Worm (Caenorhabditis elegans) whole organism, L2 larva: ENCODE results near the gene nmr-1.

Source experiments
- C34F6.9 ChIP-seq: fragments of 150-350 bp; optimal IDR thresholded peaks from 2 replicates; lab custom pipeline; 2014; ENCODE audit warnings: missing biosample characterization, missing genetic modification characterization
- F13H6.1 ChIP-seq: sonication (generic microtip); optimal IDR thresholded peaks from 2 replicates; lab custom pipeline; 2016; ENCODE audit warnings: missing genetic modification characterization, missing compliant biosample characterization
- ZK546.5 ChIP-seq: sonication (generic microtip); optimal IDR thresholded peaks from 2 replicates; lab custom pipeline; 2017; ENCODE audit warnings: missing biosample characterization, missing genetic modification characterization
- aly-2 ChIP-seq: fragments of 150-350 bp; optimal IDR thresholded peaks from 2 replicates; lab custom pipeline; 2014; ENCODE audit warnings: missing biosample characterization, missing genetic modification characterization
- ama-1 ChIP-seq: fragments of 150-350 bp; optimal IDR thresholded peaks from 2 replicates; lab custom pipeline; 2018; ENCODE audit warnings: inconsistent platforms
- crh-2 ChIP-seq: sonication (generic microtip); optimal IDR thresholded peaks from 2 replicates; lab custom pipeline; 2017; ENCODE audit warnings: missing biosample characterization, missing genetic modification characterization
- egl-27 ChIP-seq: sonication (generic microtip); optimal IDR thresholded peaks from 3 replicates; lab custom pipeline; 2017; ENCODE audit warnings: missing biosample characterization, missing genetic modification reagents, missing genetic modification characterization
- elt-1 ChIP-seq: fragments of 150-350 bp; optimal IDR thresholded peaks from 2 replicates; lab custom pipeline; 2014; ENCODE audit warnings: missing biosample characterization, missing genetic modification characterization
- elt-3 ChIP-seq: sonication (generic microtip); optimal IDR thresholded peaks from 2 replicates; lab custom pipeline; 2017; ENCODE audit warnings: missing biosample characterization, missing genetic modification characterization
- fos-1 ChIP-seq: fragments of 150-350 bp; optimal IDR thresholded peaks from 2 replicates; lab custom pipeline; 2014; ENCODE audit warnings: missing biosample characterization, missing genetic modification characterization
- gmeb-1 ChIP-seq: fragments of 150-350 bp; optimal IDR thresholded peaks from 2 replicates; lab custom pipeline; 2014; ENCODE audit warnings: missing biosample characterization, missing genetic modification characterization
- lin-11 ChIP-seq: fragments of 150-350 bp; sonication (generic microtip); optimal IDR thresholded peaks from 2 replicates; lab custom pipeline; 2014; ENCODE audit warnings: missing biosample characterization, missing genetic modification characterization, inconsistent platforms, mixed read lengths
- lin-13 ChIP-seq: fragments of 150-350 bp; optimal IDR thresholded peaks from 2 replicates; lab custom pipeline; 2014; ENCODE audit warnings: missing biosample characterization, missing genetic modification reagents, missing genetic modification characterization
- lin-39 ChIP-seq: fragments of 150-350 bp; optimal IDR thresholded peaks from 2 replicates; lab custom pipeline; 2014; ENCODE audit warnings: missing biosample characterization, missing genetic modification reagents, missing genetic modification characterization
- lsy-2 ChIP-seq, 2 experiments: fragments of 150-350 bp in 1 of 2; sonication (generic microtip) in 1 of 2; optimal IDR thresholded peaks; 2 replicates each; lab custom pipeline; 2014 to 2017; ENCODE audit warnings: missing biosample characterization in 2 of 2, missing genetic modification characterization in 2 of 2
- mab-5 ChIP-seq: fragments of 150-350 bp; optimal IDR thresholded peaks from 2 replicates; lab custom pipeline; 2014; ENCODE audit warnings: missing biosample characterization, missing genetic modification characterization
- nhr-129 ChIP-seq: fragments of 150-350 bp; optimal IDR thresholded peaks from 2 replicates; lab custom pipeline; 2014; ENCODE audit warnings: missing biosample characterization, missing genetic modification characterization
- nhr-21 ChIP-seq: fragments of 150-350 bp; optimal IDR thresholded peaks from 2 replicates; lab custom pipeline; 2014; ENCODE audit warnings: missing biosample characterization, missing genetic modification characterization
- nhr-23 ChIP-seq: fragments of 150-350 bp; optimal IDR thresholded peaks from 2 replicates; lab custom pipeline; 2014; ENCODE audit warnings: missing biosample characterization, missing genetic modification reagents, missing genetic modification characterization
- nhr-25 ChIP-seq: fragments of 150-350 bp; sonication (generic microtip); optimal IDR thresholded peaks from 3 replicates; lab custom pipeline; 2014; ENCODE audit warnings: missing biosample characterization, missing genetic modification characterization
- nhr-6 ChIP-seq: fragments of 150-350 bp; optimal IDR thresholded peaks from 2 replicates; lab custom pipeline; 2014; ENCODE audit warnings: missing biosample characterization, missing genetic modification characterization
- nhr-77 ChIP-seq: fragments of 150-350 bp; optimal IDR thresholded peaks from 2 replicates; lab custom pipeline; 2014; ENCODE audit warnings: missing biosample characterization, missing genetic modification characterization
- peb-1 ChIP-seq: fragments of 150-350 bp; optimal IDR thresholded peaks from 2 replicates; lab custom pipeline; 2014; ENCODE audit warnings: missing biosample characterization, missing genetic modification characterization
- sem-4 ChIP-seq: fragments of 150-350 bp; optimal IDR thresholded peaks from 2 replicates; lab custom pipeline; 2014; ENCODE audit warnings: missing biosample characterization, missing genetic modification reagents, missing genetic modification characterization
- sma-3 ChIP-seq: sonication (generic microtip); optimal IDR thresholded peaks from 2 replicates; lab custom pipeline; 2016; ENCODE audit warnings: missing genetic modification reagents, missing genetic modification characterization, missing compliant biosample characterization
- sma-9 ChIP-seq, 2 experiments: fragments of 150-350 bp in 1 of 2; sonication (generic microtip) in 1 of 2; optimal IDR thresholded peaks; 2 replicates each; lab custom pipeline; 2014 to 2016; ENCODE audit warnings: missing genetic modification characterization in 2 of 2, mild to moderate bottlenecking in 1 of 2, missing biosample characterization in 1 of 2, missing compliant biosample characterization in 1 of 2, missing genetic modification reagents in 1 of 2, moderate library complexity in 1 of 2
- unc-39 ChIP-seq: fragments of 150-350 bp; optimal IDR thresholded peaks from 2 replicates; lab custom pipeline; 2014; ENCODE audit warnings: missing biosample characterization, missing genetic modification characterization
- unc-55 ChIP-seq: fragments of 150-350 bp; sonication (generic microtip); optimal IDR thresholded peaks from 3 replicates; lab custom pipeline; 2014; ENCODE audit warnings: missing biosample characterization, missing genetic modification reagents, missing genetic modification characterization
- unc-62 ChIP-seq: fragments of 150-350 bp; optimal IDR thresholded peaks from 2 replicates; lab custom pipeline; 2014; ENCODE audit warnings: missing biosample characterization, missing genetic modification reagents, missing genetic modification characterization
- zag-1 ChIP-seq: fragments of 150-350 bp; optimal IDR thresholded peaks from 2 replicates; lab custom pipeline; 2014; ENCODE audit warnings: missing biosample characterization, missing genetic modification characterization
- ztf-1 ChIP-seq: fragments of 200-800 bp; sonication (Bioruptor generic); conservative IDR thresholded peaks from 2 replicates; pipeline ENCODE4 v1.3.6; 2022; ENCODE audit warnings: missing genetic modification characterization, missing compliant biosample characterization
- ztf-11 ChIP-seq: sonication (generic microtip); optimal IDR thresholded peaks from 2 replicates; lab custom pipeline; 2017; ENCODE audit warnings: missing biosample characterization, missing genetic modification characterization
- ztf-4 ChIP-seq: fragments of 150-350 bp; optimal IDR thresholded peaks from 2 replicates; lab custom pipeline; 2014; ENCODE audit warnings: missing biosample characterization, missing genetic modification characterization

Gene nmr-1

ce11 chrII:5429522-5430257, 16.7 kb downstream of the nmr-1 start, which contains the start of the genes F07F6.4 and F07F6.2:
TSS of gene F07F6.4 (minus strand) at chrII:5429572.
TSS of gene F07F6.2 (plus strand) at chrII:5430207.
- TF ChIP-seq crh-2 (tag; lab: Kevin White, UChicago) (peak; percentile 88), lsy-2 (tag; optimal IDR thresholded peaks at IDR 0.05; lab: Kevin White, UChicago) (peak in 1 of 2 experiments; percentile 58), lin-13 (peak; percentile 5), sma-9 (GFP tag; optimal IDR thresholded peaks at IDR 0.05; lab: Kevin White, UChicago) (no peak), sma-9 (tag; optimal IDR thresholded peaks at IDR 0.05; lab: Kevin White, UChicago) (no peak), C34F6.9 (peak; percentile 59), nhr-129 (tag; lab: Kevin White, UChicago) (peak; percentile 8), nhr-77 (tag; lab: Kevin White, UChicago) (no peak)

- TF ChIP-seq unc-55 (GFP tag; lab: Kevin White, UChicago) (no peak), zag-1 (no peak), unc-62 (GFP tag; lab: Kevin White, UChicago) (no peak), lin-11 (tag; lab: Kevin White, UChicago) (no peak), ztf-1 (GFP tag; lab: Robert Waterston, UW) (no peak), gmeb-1 (tag; lab: Kevin White, UChicago) (no peak), egl-27 (tag; lab: Kevin White, UChicago) (no peak), elt-3 (no peak), ZK546.5 (tag; lab: Kevin White, UChicago) (no peak), nhr-23 (tag; lab: Kevin White, UChicago) (no peak), ama-1 (lab: Kevin White, UChicago) (no peak)
These were observed 19.9 kb downstream of the nmr-1 start for ce11 chrII:5426470-5426869.

- peak in 1 of 2 experiments; percentile 71 for TF ChIP-seq lsy-2 (tag; optimal IDR thresholded peaks at IDR 0.05; lab: Kevin White, UChicago)
- TF ChIP-seq lin-39 (tag; lab: Kevin White, UChicago) = no peak
- peak; percentile 28 for TF ChIP-seq ama-1 (lab: Kevin White, UChicago)
- peak; percentile 92 for TF ChIP-seq nhr-129 (tag; lab: Kevin White, UChicago)
- peak; percentile 63 for TF ChIP-seq fos-1
- TF ChIP-seq crh-2 (tag; lab: Kevin White, UChicago) = peak; percentile 76
- no peak for TF ChIP-seq elt-1 (tag; lab: Kevin White, UChicago)
- TF ChIP-seq F13H6.1 (tag; lab: Kevin White, UChicago) = peak; percentile 38
- TF ChIP-seq gmeb-1 (tag; lab: Kevin White, UChicago) = no peak
- TF ChIP-seq nhr-25 (tag; lab: Kevin White, UChicago) = peak; percentile 69
- TF ChIP-seq C34F6.9 = peak; percentile 79
- peak; percentile 27 for TF ChIP-seq sma-9 (GFP tag; optimal IDR thresholded peaks at IDR 0.05; lab: Kevin White, UChicago)
- no peak for TF ChIP-seq sma-9 (tag; optimal IDR thresholded peaks at IDR 0.05; lab: Kevin White, UChicago)
These were observed 20.4 kb downstream of the nmr-1 start for ce11 chrII:5426054-5426453.

ce11 chrII:5425633-5426032, 20.8 kb downstream of the nmr-1 start, which contains the start of gene F07F6.8:
TSS of gene F07F6.8 (minus strand) at chrII:5425733.
- TF ChIP-seq nhr-6 (no peak), nhr-21 (tag; lab: Kevin White, UChicago) (no peak), elt-3 (no peak), lin-13 (no peak), mab-5 (tag; lab: Kevin White, UChicago) (no peak), aly-2 (tag; lab: Kevin White, UChicago) (no peak), ztf-11 (tag; lab: Kevin White, UChicago) (no peak), F13H6.1 (tag; lab: Kevin White, UChicago) (no peak), peb-1 (tag; lab: Kevin White, UChicago) (no peak)

- TF ChIP-seq sem-4 (tag; lab: Kevin White, UChicago) (peak; percentile 7), ztf-1 (GFP tag; lab: Robert Waterston, UW) (no peak), lin-11 (tag; lab: Kevin White, UChicago) (no peak), unc-39 (no peak), lsy-2 (tag; optimal IDR thresholded peaks at IDR 0.05; lab: Kevin White, UChicago) (peak in 1 of 2 experiments; percentile 33), nhr-25 (tag; lab: Kevin White, UChicago) (peak; percentile 13), ztf-4 (tag; lab: Kevin White, UChicago) (peak; percentile 12), sma-3 (GFP tag; lab: Kevin White, UChicago) (no peak)
- TF ChIP-seq, all 48 proteins: peak for 4
These were observed 22.6 kb downstream of the nmr-1 start, which contains the start of gene F07F6.7 for ce11 chrII:5423832-5424231. TSS of gene F07F6.7 (minus strand) at chrII:5423858.
